Fruit fly (Drosophila melanogaster) whole organism, embryonic: Measurements from ENCODE around the gene CG3505.
A peak's percentile ranks its signal among the peaks of the same experiment; 100 is the strongest.

Experiments used
- Atf-2 ChIP-seq: fragments of 200-800 bp; sonication (Bioruptor generic); optimal IDR thresholded peaks from 2 replicates; lab custom pipeline; 2016; ENCODE audit warnings: missing biosample characterization, missing genetic modification characterization
- Atf6 ChIP-seq: fragments of 200-800 bp; sonication (Bioruptor generic); IDR thresholded peaks from 2 replicates; pipeline ENCODE4 v1.3.6; 2022; ENCODE audit warnings: missing biosample characterization, missing genetic modification characterization
- Awh ChIP-seq: fragments of 200-800 bp; sonication (Bioruptor generic); IDR thresholded peaks from 2 replicates; pipeline ENCODE4, ENCODE4 v1.3.6; 2022; ENCODE audit warnings: missing biosample characterization, missing genetic modification characterization
- C15 ChIP-seq: fragments of 200-800 bp; sonication (Bioruptor generic); IDR thresholded peaks from 3 replicates; pipeline ENCODE4 v1.3.6; 2022; ENCODE audit warnings: missing biosample characterization, missing genetic modification characterization
- CG10979 ChIP-seq: fragments of 200-800 bp; sonication (Bioruptor generic); optimal IDR thresholded peaks from 2 replicates; lab custom pipeline; 2018; ENCODE audit warnings: missing biosample characterization, mild to moderate bottlenecking, missing genetic modification characterization, moderate library complexity
- CG11696 ChIP-seq: fragments of 200-800 bp; sonication (Bioruptor generic); IDR thresholded peaks from 2 replicates; pipeline ENCODE4 v1.3.6; 2022; ENCODE audit warnings: missing biosample characterization, missing genetic modification characterization
- CG1233 ChIP-seq: fragments of 200-800 bp; sonication (Bioruptor generic); optimal IDR thresholded peaks from 4 replicates; lab custom pipeline; 2018; ENCODE audit warnings: missing biosample characterization, mild to moderate bottlenecking, missing genetic modification characterization
- CG13775 ChIP-seq: fragments of 200-800 bp; sonication (Bioruptor generic); optimal IDR thresholded peaks from 3 replicates; lab custom pipeline; 2017; ENCODE audit warnings: missing biosample characterization, mild to moderate bottlenecking, missing genetic modification characterization
- CG1529 ChIP-seq: fragments of 200-800 bp; sonication (Bioruptor generic); optimal IDR thresholded peaks from 3 replicates; lab custom pipeline; 2018; ENCODE audit warnings: missing biosample characterization, missing genetic modification characterization
- CG1603 ChIP-seq: fragments of 200-800 bp; sonication (Bioruptor generic); optimal IDR thresholded peaks from 2 replicates; lab custom pipeline; 2019; ENCODE audit warnings: missing biosample characterization, mild to moderate bottlenecking, missing genetic modification characterization, moderate library complexity
- CG17361 ChIP-seq: fragments of 200-800 bp; sonication (Bioruptor generic); IDR thresholded peaks from 3 replicates; pipeline ENCODE4 v1.3.6; 2022; ENCODE audit warnings: missing biosample characterization, missing genetic modification characterization
- CG1792 ChIP-seq: fragments of 200-800 bp; sonication (Bioruptor generic); optimal IDR thresholded peaks from 2 replicates; lab custom pipeline; 2016; ENCODE audit warnings: missing biosample characterization, missing genetic modification characterization
- CG3163 ChIP-seq: fragments of 200-800 bp; sonication (Bioruptor generic); optimal IDR thresholded peaks from 3 replicates; lab custom pipeline; 2016; ENCODE audit warnings: missing biosample characterization, missing genetic modification characterization
- CG32767 ChIP-seq: fragments of 200-800 bp; sonication (Bioruptor generic); IDR thresholded peaks from 2 replicates; pipeline ENCODE4 v1.3.6; 2022; ENCODE audit warnings: missing biosample characterization, missing genetic modification characterization
- CG3995 ChIP-seq: fragments of 200-800 bp; sonication (Bioruptor generic); optimal IDR thresholded peaks from 3 replicates; lab custom pipeline; 2016; ENCODE audit warnings: missing biosample characterization, missing genetic modification characterization
- CG6254 ChIP-seq: fragments of 200-800 bp; sonication (Bioruptor generic); optimal IDR thresholded peaks from 3 replicates; lab custom pipeline; 2017; ENCODE audit warnings: mild to moderate bottlenecking, missing biosample characterization, missing genetic modification reagents, missing genetic modification characterization
- CG8388 ChIP-seq: fragments of 200-800 bp; sonication (Bioruptor generic); optimal IDR thresholded peaks from 2 replicates; lab custom pipeline; 2019; ENCODE audit warnings: missing biosample characterization, mild to moderate bottlenecking, missing genetic modification characterization, moderate library complexity
- CG9215 ChIP-seq: fragments of 200-800 bp; sonication (Bioruptor generic); IDR thresholded peaks from 2 replicates; pipeline ENCODE4 v1.3.6; 2022; ENCODE audit warnings: missing biosample characterization, missing genetic modification characterization
- CG9876 ChIP-seq: fragments of 200-800 bp; sonication (Bioruptor generic); optimal IDR thresholded peaks from 2 replicates; lab custom pipeline; 2016; ENCODE audit warnings: missing biosample characterization, missing genetic modification characterization
- D19A ChIP-seq: fragments of 200-800 bp; optimal IDR thresholded peaks from 3 replicates; lab custom pipeline; 2019; ENCODE audit warnings: missing biosample characterization, mild to moderate bottlenecking, missing genetic modification characterization, moderate library complexity
- Dll ChIP-seq: fragments of 200-800 bp; sonication (Bioruptor generic); IDR thresholded peaks from 4 replicates; pipeline ENCODE4 v1.3.6; 2022; ENCODE audit warnings: missing biosample characterization, missing genetic modification characterization; ENCODE audit not compliant: partially characterized antibody
- Drgx ChIP-seq: fragments of 200-800 bp; sonication (Bioruptor generic); IDR thresholded peaks from 2 replicates; pipeline ENCODE4 v1.3.6; 2022; ENCODE audit warnings: missing biosample characterization, missing genetic modification characterization
- E2f1 ChIP-seq: fragments of 200-800 bp; sonication (Bioruptor generic); IDR thresholded peaks from 2 replicates; pipeline ENCODE4 v1.3.6; 2022; ENCODE audit warnings: missing biosample characterization, missing genetic modification characterization
- Hmx ChIP-seq: fragments of 200-800 bp; sonication (Bioruptor generic); optimal IDR thresholded peaks from 2 replicates; lab custom pipeline; 2016; ENCODE audit warnings: missing biosample characterization, missing genetic modification characterization
- Hr3 ChIP-seq: fragments of 200-800 bp; sonication (Bioruptor generic); optimal IDR thresholded peaks from 3 replicates; lab custom pipeline; 2016; ENCODE audit warnings: missing biosample characterization, missing genetic modification characterization
- Mes4 ChIP-seq: fragments of 200-800 bp; sonication (Bioruptor generic); optimal IDR thresholded peaks from 2 replicates; lab custom pipeline; 2016; ENCODE audit warnings: missing biosample characterization, missing genetic modification characterization
- Neu2 ChIP-seq: fragments of 200-800 bp; sonication (Bioruptor generic); optimal IDR thresholded peaks from 3 replicates; lab custom pipeline; 2016; ENCODE audit warnings: missing biosample characterization, missing genetic modification characterization, borderline replicate concordance
- Oli ChIP-seq: fragments of 200-800 bp; sonication (Bioruptor generic); optimal IDR thresholded peaks from 2 replicates; lab custom pipeline; 2018; ENCODE audit warnings: missing biosample characterization, mild to moderate bottlenecking, missing genetic modification characterization, moderate library complexity
- Sin3A ChIP-seq: fragments of >200 bp; optimal IDR thresholded peaks from 2 replicates; lab custom pipeline; 2018
- Tbp ChIP-seq: fragments of >200 bp; optimal IDR thresholded peaks from 2 replicates; lab custom pipeline; 2018; ENCODE audit warnings: missing biosample characterization, missing genetic modification characterization
- Xbp1 ChIP-seq: fragments of 200-800 bp; sonication (Bioruptor generic); optimal IDR thresholded peaks from 3 replicates; lab custom pipeline; 2016; ENCODE audit warnings: missing biosample characterization, mild to moderate bottlenecking, missing genetic modification characterization
- Xrp1 ChIP-seq: fragments of 200-800 bp; sonication (Bioruptor generic); IDR thresholded peaks from 2 replicates; pipeline ENCODE4 v1.3.6; 2022; ENCODE audit warnings: missing biosample characterization, missing genetic modification characterization
- ap ChIP-seq: fragments of 200-800 bp; sonication (Bioruptor generic); IDR thresholded peaks from 2 replicates; pipeline ENCODE4 v1.3.6; 2022; ENCODE audit warnings: missing biosample characterization, missing genetic modification characterization
- bab2 ChIP-seq: fragments of 200-800 bp; sonication (Bioruptor generic); optimal IDR thresholded peaks from 2 replicates; lab custom pipeline; 2016; ENCODE audit warnings: missing biosample characterization, missing genetic modification characterization
- bbx ChIP-seq: fragments of 200-800 bp; sonication (Bioruptor generic); IDR thresholded peaks from 2 replicates; pipeline ENCODE4 v1.3.6; 2022; ENCODE audit warnings: missing biosample characterization, missing genetic modification characterization; ENCODE audit not compliant: partially characterized antibody
- bigmax ChIP-seq: fragments of 200-800 bp; sonication (Bioruptor generic); optimal IDR thresholded peaks from 2 replicates; lab custom pipeline; 2018; ENCODE audit warnings: missing biosample characterization, mild to moderate bottlenecking, missing genetic modification characterization
- chinmo ChIP-seq: fragments of 200-800 bp; sonication (Bioruptor generic); IDR thresholded peaks from 4 replicates; pipeline ENCODE4 v1.3.6; 2022; ENCODE audit warnings: missing biosample characterization, missing genetic modification characterization; ENCODE audit not compliant: partially characterized antibody
- gce ChIP-seq: fragments of 200-800 bp; sonication (Bioruptor generic); IDR thresholded peaks from 3 replicates; pipeline ENCODE4 v1.3.6; 2022; ENCODE audit warnings: missing biosample characterization, missing genetic modification characterization
- gfzf ChIP-seq: fragments of 200-800 bp; sonication (Bioruptor generic); optimal IDR thresholded peaks from 2 replicates; lab custom pipeline; 2016; ENCODE audit warnings: missing biosample characterization, mild to moderate bottlenecking, missing genetic modification characterization, moderate library complexity
- gro ChIP-seq: fragments of 200-800 bp; sonication (Bioruptor generic); optimal IDR thresholded peaks from 2 replicates; lab custom pipeline; 2016; ENCODE audit warnings: missing biosample characterization, missing genetic modification characterization
- jumu ChIP-seq: fragments of 200-800 bp; sonication (Bioruptor generic); optimal IDR thresholded peaks from 3 replicates; lab custom pipeline; 2016; ENCODE audit warnings: missing biosample characterization, missing genetic modification characterization
- maf-S ChIP-seq: fragments of 200-800 bp; sonication (Bioruptor generic); optimal IDR thresholded peaks from 2 replicates; lab custom pipeline; 2016; ENCODE audit warnings: missing biosample characterization, missing genetic modification characterization
- mld ChIP-seq: fragments of 200-800 bp; sonication (Bioruptor generic); IDR thresholded peaks from 3 replicates; pipeline ENCODE4 v1.3.6; 2022; ENCODE audit warnings: missing biosample characterization, missing genetic modification characterization; ENCODE audit not compliant: partially characterized antibody
- nerfin-1 ChIP-seq: fragments of 200-800 bp; sonication (Bioruptor generic); optimal IDR thresholded peaks from 3 replicates; lab custom pipeline; 2019; ENCODE audit warnings: missing biosample characterization, mild to moderate bottlenecking, missing genetic modification characterization, moderate library complexity
- nmo ChIP-seq: fragments of 200-800 bp; sonication (Bioruptor generic); optimal IDR thresholded peaks from 2 replicates; lab custom pipeline; 2018; ENCODE audit warnings: missing biosample characterization, mild to moderate bottlenecking, missing genetic modification characterization, moderate library complexity
- phol ChIP-seq: fragments of 200-800 bp; sonication (Bioruptor generic); optimal IDR thresholded peaks from 3 replicates; lab custom pipeline; 2018; ENCODE audit warnings: missing biosample characterization, mild to moderate bottlenecking, missing genetic modification characterization, moderate library complexity
- schlank ChIP-seq: fragments of 200-800 bp; sonication (Bioruptor generic); optimal IDR thresholded peaks from 2 replicates; lab custom pipeline; 2018; ENCODE audit warnings: missing biosample characterization, mild to moderate bottlenecking, missing genetic modification characterization
- scrt ChIP-seq: fragments of 200-800 bp; sonication (Bioruptor generic); optimal IDR thresholded peaks from 2 replicates; lab custom pipeline; 2018; ENCODE audit warnings: missing biosample characterization, mild to moderate bottlenecking, missing genetic modification characterization, moderate library complexity
- sqz ChIP-seq: fragments of 200-800 bp; sonication (Bioruptor generic); optimal IDR thresholded peaks from 3 replicates; lab custom pipeline; 2018; ENCODE audit warnings: missing biosample characterization, mild to moderate bottlenecking, missing genetic modification characterization
- twi ChIP-seq: fragments of 200-800 bp; optimal IDR thresholded peaks from 2 replicates; lab custom pipeline; 2019; ENCODE audit warnings: missing biosample characterization, mild to moderate bottlenecking, missing genetic modification characterization, moderate library complexity
- zen2 ChIP-seq: fragments of 200-800 bp; sonication (Bioruptor generic); IDR thresholded peaks from 3 replicates; pipeline ENCODE4 v1.3.6; 2022; ENCODE audit warnings: missing biosample characterization, missing genetic modification characterization; ENCODE audit not compliant: partially characterized antibody

CG3505 gene

dm6 chr3R:14706860-14707259, 49.6 kb downstream of the CG3505 start (continued):
- TF ChIP-seq CG10979 (peak; percentile 16), mld (GFP tag; lab: Robert Waterston, UW) (0 out of 3 replicates have a peak, but pooled peaks have one; percentile 32), Dll (GFP tag; lab: Robert Waterston, UW) (peak; percentile 60; the same call in 2 of the 4 replicates), CG9215 (GFP tag; lab: Robert Waterston, UW) (peak; percentile 52; the same call in 1 of the 2 replicates), Xbp1 (GFP tag; lab: Kevin White, UChicago) (peak; percentile 53), chinmo (GFP tag; lab: Robert Waterston, UW) (peak; percentile 77; the same call in 3 of the 4 replicates), CG9876 (GFP tag; lab: Kevin White, UChicago) (peak; percentile 37), Xrp1 (GFP tag; lab: Robert Waterston, UW) (peak; percentile 67), gce (GFP tag; lab: Robert Waterston, UW) (peak; percentile 59; the same call in 1 of the 3 replicates), ap (GFP tag; lab: Robert Waterston, UW) (peak; percentile 73), CG8388 (peak; percentile 18), CG6254 (GFP tag; lab: Kevin White, UChicago) (no peak), bbx (peak; percentile 40; the same call in 1 of the 2 replicates), CG17361 (GFP tag; lab: Robert Waterston, UW) (peak; percentile 43; the same call in 1 of the 3 replicates), nerfin-1 (tag; lab: Kevin White, UChicago) (no peak), E2f1 (GFP tag; lab: Robert Waterston, UW) (peak; percentile 63), CG1792 (peak; percentile 44), C15 (GFP tag; lab: Robert Waterston, UW) (no peak), nmo (GFP tag; lab: Kevin White, UChicago) (peak; percentile 34), CG1233 (GFP tag; lab: Kevin White, UChicago) (no peak), gfzf (GFP tag; lab: Kevin White, UChicago) (no peak), Neu2 (GFP tag; lab: Kevin White, UChicago) (peak; percentile 12), gro (peak; percentile 68), CG11696 (no peak), Sin3A (lab: Kevin White, UChicago) (no peak), D19A (tag; lab: Kevin White, UChicago) (peak; percentile 12), Hr3 (peak; percentile 35), CG13775 (GFP tag; lab: Kevin White, UChicago) (peak; percentile 22), Drgx (GFP tag; lab: Robert Waterston, UW) (peak; percentile 79), bigmax (GFP tag; lab: Kevin White, UChicago) (no peak), Mes4 (peak; percentile 34), Atf-2 (peak; percentile 12), scrt (GFP tag; lab: Kevin White, UChicago) (no peak), sqz (GFP tag; lab: Kevin White, UChicago) (no peak), schlank (tag; lab: Kevin White, UChicago) (peak; percentile 40), Awh (GFP tag; lab: Robert Waterston, UW) (peak; percentile 63), zen2 (GFP tag; lab: Robert Waterston, UW) (no peak), maf-S (GFP tag; lab: Kevin White, UChicago) (peak; percentile 22), twi (tag; lab: Kevin White, UChicago) (no peak), CG3163 (no peak), Hmx (GFP tag; lab: Kevin White, UChicago) (no peak), CG32767 (GFP tag; lab: Robert Waterston, UW) (peak; percentile 50; the same call in 1 of the 2 replicates), Oli (tag; lab: Kevin White, UChicago) (peak; percentile 48), Atf6 (GFP tag; lab: Robert Waterston, UW) (peak; percentile 87), bab2 (peak; percentile 43), phol (tag; lab: Kevin White, UChicago) (peak; percentile 48), jumu (GFP tag; lab: Kevin White, UChicago) (peak; percentile 37), CG1603 (tag; lab: Kevin White, UChicago) (peak; percentile 51), CG3995 (GFP tag; lab: Kevin White, UChicago) (peak; percentile 14), CG1529 (no peak), Tbp (GFP tag; lab: Kevin White, UChicago) (no peak)
